Worm (Caenorhabditis elegans) whole organism, L1 larva: ENCODE data around the gene npax-1.

ENCODE experiments used
- C16A3.4 ChIP-seq: fragments of 150-350 bp; optimal IDR thresholded peaks from 2 replicates; lab custom pipeline; 2014; ENCODE audit warnings: missing biosample characterization, missing genetic modification characterization
- C34B4.2 ChIP-seq: sonication (generic microtip); optimal IDR thresholded peaks from 2 replicates; lab custom pipeline; 2017; ENCODE audit warnings: mild to moderate bottlenecking, missing genetic modification characterization, missing compliant biosample characterization
- F16B12.6 ChIP-seq: fragments of 150-350 bp; optimal IDR thresholded peaks from 2 replicates; lab custom pipeline; 2014; ENCODE audit warnings: missing biosample characterization, missing genetic modification characterization
- aha-1 ChIP-seq: fragments of 150-350 bp; optimal IDR thresholded peaks from 2 replicates; lab custom pipeline; 2014; ENCODE audit warnings: missing biosample characterization, missing genetic modification characterization
- ama-1 ChIP-seq: fragments of 150-350 bp; optimal IDR thresholded peaks from 2 replicates; lab custom pipeline; 2014
- blmp-1 ChIP-seq: fragments of 150-350 bp; optimal IDR thresholded peaks from 2 replicates; lab custom pipeline; 2014; ENCODE audit warnings: missing biosample characterization, missing genetic modification characterization
- ceh-8 ChIP-seq: fragments of 200-800 bp; sonication (Bioruptor generic); optimal IDR thresholded peaks from 2 replicates; lab custom pipeline; 2018; ENCODE audit warnings: mild to moderate bottlenecking, missing genetic modification characterization, moderate library complexity, missing compliant biosample characterization
- ceh-82 ChIP-seq, 3 experiments: fragments of 150-350 bp in 1 of 3; sonication (generic microtip) in 2 of 3; optimal IDR thresholded peaks; 2 replicates each; lab custom pipeline; 2014 to 2017; ENCODE audit warnings: missing biosample characterization in 3 of 3, missing genetic modification characterization in 3 of 3
- ceh-90 ChIP-seq: sonication (generic microtip); optimal IDR thresholded peaks from 2 replicates; lab custom pipeline; 2016; ENCODE audit warnings: missing genetic modification characterization, missing compliant biosample characterization
- ces-1 ChIP-seq: fragments of 150-350 bp; optimal IDR thresholded peaks from 2 replicates; lab custom pipeline; 2014; ENCODE audit warnings: missing biosample characterization, missing genetic modification reagents, missing genetic modification characterization
- dpl-1 ChIP-seq, 3 experiments: fragments of 150-350 bp in 2 of 3; sonication (generic microtip) in 1 of 3; optimal IDR thresholded peaks; 2 replicates each; lab custom pipeline; 2014 to 2017; ENCODE audit warnings: missing biosample characterization in 3 of 3, missing genetic modification characterization in 3 of 3, missing genetic modification reagents in 3 of 3
- dsc-1 ChIP-seq: sonication (generic microtip); optimal IDR thresholded peaks from 2 replicates; lab custom pipeline; 2016; ENCODE audit warnings: mild to moderate bottlenecking, missing genetic modification characterization, missing compliant biosample characterization
- efl-1 ChIP-seq, 4 experiments: fragments of 150-350 bp; optimal IDR thresholded peaks in 3 of 4; peaks in 1 of 4; 1 replicate in 1 of 4; 2 replicates in 3 of 4; lab custom pipeline; 2014; ENCODE audit warnings: missing biosample characterization in 2 of 4, missing genetic modification characterization in 2 of 4, missing genetic modification reagents in 2 of 4
- egl-27 ChIP-seq, 2 experiments: fragments of 150-350 bp in 1 of 2; sonication (generic microtip); optimal IDR thresholded peaks; 3 replicates each; lab custom pipeline; 2017 to 2018; ENCODE audit warnings: missing biosample characterization in 2 of 2, missing genetic modification characterization in 2 of 2, missing genetic modification reagents in 2 of 2
- elt-3 ChIP-seq, 6 experiments: fragments of 150-350 bp in 1 of 6; sonication (generic microtip); optimal IDR thresholded peaks; 2 replicates each; lab custom pipeline; 2017 to 2018; ENCODE audit warnings: missing biosample characterization in 6 of 6, missing genetic modification characterization in 6 of 6, inconsistent platforms in 1 of 6
- ets-5 ChIP-seq: fragments of 200-800 bp; sonication (Bioruptor generic); IDR thresholded peaks from 2 replicates; pipeline ENCODE4 v1.3.6; 2022; ENCODE audit warnings: missing genetic modification characterization, missing compliant biosample characterization
- grh-1 ChIP-seq: fragments of 200-800 bp; sonication (Bioruptor generic); IDR thresholded peaks from 2 replicates; pipeline ENCODE4 v1.3.6; 2022; ENCODE audit warnings: missing genetic modification reagents, missing genetic modification characterization, missing compliant biosample characterization
- jun-1 ChIP-seq: fragments of 150-350 bp; optimal IDR thresholded peaks from 2 replicates; lab custom pipeline; 2014; ENCODE audit warnings: missing biosample characterization, missing genetic modification reagents, missing genetic modification characterization
- lin-35 ChIP-seq, 2 experiments: fragments of 150-350 bp; optimal IDR thresholded peaks; 2 replicates each; lab custom pipeline; 2014; ENCODE audit warnings: missing biosample characterization in 2 of 2, missing genetic modification characterization in 2 of 2, missing genetic modification reagents in 2 of 2
- mab-9 ChIP-seq: fragments of 200-800 bp; sonication (Bioruptor generic); IDR thresholded peaks from 2 replicates; pipeline ENCODE4 v1.3.6; 2022; ENCODE audit warnings: missing genetic modification reagents, missing genetic modification characterization, missing compliant biosample characterization
- mef-2 ChIP-seq: fragments of 150-350 bp; optimal IDR thresholded peaks from 2 replicates; lab custom pipeline; 2014; ENCODE audit warnings: missing biosample characterization, missing genetic modification characterization
- nhr-11 ChIP-seq: fragments of 150-350 bp; optimal IDR thresholded peaks from 2 replicates; lab custom pipeline; 2014; ENCODE audit warnings: missing biosample characterization, missing genetic modification characterization
- nhr-12 ChIP-seq: sonication (generic microtip); optimal IDR thresholded peaks from 2 replicates; lab custom pipeline; 2017; ENCODE audit warnings: missing biosample characterization, missing genetic modification characterization
- nhr-28 ChIP-seq: fragments of 150-350 bp; optimal IDR thresholded peaks from 2 replicates; lab custom pipeline; 2014; ENCODE audit warnings: missing biosample characterization, missing genetic modification characterization
- nhr-47 ChIP-seq: sonication (generic microtip); optimal IDR thresholded peaks from 2 replicates; lab custom pipeline; 2016; ENCODE audit warnings: mild to moderate bottlenecking, missing genetic modification characterization, moderate library complexity, missing compliant biosample characterization
- nhr-76 ChIP-seq: sonication (generic microtip); optimal IDR thresholded peaks from 2 replicates; lab custom pipeline; 2017; ENCODE audit warnings: missing biosample characterization, missing genetic modification characterization
- nhr-84 ChIP-seq: sonication (generic microtip); optimal IDR thresholded peaks from 2 replicates; lab custom pipeline; 2017; ENCODE audit warnings: missing biosample characterization, missing genetic modification characterization
- nhr-85 ChIP-seq: sonication (generic microtip); peaks from one replicate; lab custom pipeline; 2016; ENCODE audit warnings: missing genetic modification characterization, inconsistent platforms, missing compliant biosample characterization
- pax-3 ChIP-seq: fragments of 200-800 bp; sonication (Bioruptor generic); optimal IDR thresholded peaks from 2 replicates; lab custom pipeline; 2018; ENCODE audit warnings: mild to moderate bottlenecking, missing genetic modification characterization, moderate library complexity, missing compliant biosample characterization
- rnt-1 ChIP-seq: sonication (generic microtip); optimal IDR thresholded peaks from 2 replicates; lab custom pipeline; 2016; ENCODE audit warnings: mild to moderate bottlenecking, missing genetic modification characterization, moderate library complexity, missing compliant biosample characterization
- skn-1 ChIP-seq: fragments of 150-350 bp; optimal IDR thresholded peaks from 2 replicates; lab custom pipeline; 2014; ENCODE audit warnings: missing biosample characterization, missing genetic modification characterization
- snpc-4 ChIP-seq: fragments of 150-350 bp; optimal IDR thresholded peaks from 2 replicates; lab custom pipeline; 2014; ENCODE audit warnings: missing biosample characterization, missing genetic modification characterization
- snu-23 ChIP-seq: sonication (generic microtip); optimal IDR thresholded peaks from 2 replicates; lab custom pipeline; 2016; ENCODE audit warnings: missing genetic modification characterization, missing compliant biosample characterization
- sptf-1 ChIP-seq: fragments of 150-350 bp; optimal IDR thresholded peaks from 2 replicates; lab custom pipeline; 2014; ENCODE audit warnings: missing biosample characterization, missing genetic modification characterization
- sup-37 ChIP-seq: fragments of 200-800 bp; sonication (Bioruptor generic); optimal IDR thresholded peaks from 2 replicates; lab custom pipeline; 2018; ENCODE audit warnings: mild to moderate bottlenecking, missing genetic modification characterization, missing compliant biosample characterization
- swsn-7 ChIP-seq: sonication (generic microtip); optimal IDR thresholded peaks from 2 replicates; lab custom pipeline; 2016; ENCODE audit warnings: missing genetic modification characterization, missing compliant biosample characterization
- tlp-1 ChIP-seq: fragments of 150-350 bp; optimal IDR thresholded peaks from 2 replicates; lab custom pipeline; 2014; ENCODE audit warnings: missing biosample characterization, missing genetic modification characterization
- unc-30 ChIP-seq: sonication (generic microtip); optimal IDR thresholded peaks from 2 replicates; lab custom pipeline; 2017; ENCODE audit warnings: missing biosample characterization, missing genetic modification characterization
- unc-62 ChIP-seq: fragments of 150-350 bp; optimal IDR thresholded peaks from 2 replicates; lab custom pipeline; 2014; ENCODE audit warnings: missing biosample characterization, missing genetic modification reagents, missing genetic modification characterization
- unc-86 ChIP-seq: sonication (generic microtip); optimal IDR thresholded peaks from 2 replicates; lab custom pipeline; 2016; ENCODE audit warnings: missing genetic modification characterization, missing compliant biosample characterization
- unc-98 ChIP-seq: fragments of 200-800 bp; sonication (Bioruptor generic); IDR thresholded peaks from 2 replicates; pipeline ENCODE4 v1.3.6; 2022; ENCODE audit warnings: missing genetic modification characterization, missing compliant biosample characterization
- vab-15 ChIP-seq: sonication (generic microtip); optimal IDR thresholded peaks from 2 replicates; lab custom pipeline; 2017; ENCODE audit warnings: missing genotype, mild to moderate bottlenecking, missing genetic modification characterization, missing compliant biosample characterization
- zag-1 ChIP-seq: fragments of 150-350 bp; optimal IDR thresholded peaks from 2 replicates; lab custom pipeline; 2014; ENCODE audit warnings: missing biosample characterization, missing genetic modification characterization
- zip-4 ChIP-seq: fragments of 200-800 bp; sonication (Bioruptor generic); optimal IDR thresholded peaks from 2 replicates; lab custom pipeline; 2018; ENCODE audit warnings: mild to moderate bottlenecking, missing genetic modification characterization, moderate library complexity, missing compliant biosample characterization
- ztf-11 ChIP-seq, 2 experiments: sonication (generic microtip); optimal IDR thresholded peaks; 2 replicates each; lab custom pipeline; 2016 to 2017; ENCODE audit warnings: missing genetic modification characterization in 2 of 2, missing biosample characterization in 1 of 2, missing compliant biosample characterization in 1 of 2
- ztf-4 ChIP-seq: fragments of 150-350 bp; optimal IDR thresholded peaks from 2 replicates; lab custom pipeline; 2014; ENCODE audit warnings: missing biosample characterization, missing genetic modification characterization

npax-1 gene

ce11 chrII:7331224-7331623 lies at the start of gene npax-1:
Gene npax-1, minus strand, starts transcription at chrII:7331324.
- TF ChIP-seq nhr-84 (tag; lab: Kevin White, UChicago) (no peak), sptf-1 (tag; lab: Kevin White, UChicago) (no peak), blmp-1 (tag; lab: Kevin White, UChicago) (no peak)
- TF ChIP-seq, all 84 proteins: peak for 0

ce11 chrII:7379021-7379420 lies 47.9 kb upstream of the npax-1 start, which contains the start of gene C07D10.6:
Gene C07D10.6, plus strand, starts transcription at chrII:7379321.
- no peak for TF ChIP-seq aha-1 (tag; lab: Kevin White, UChicago)
- no peak for TF ChIP-seq sptf-1 (tag; lab: Kevin White, UChicago)
- TF ChIP-seq nhr-85 (tag; lab: Kevin White, UChicago) = no peak
- TF ChIP-seq ztf-11 (tag; optimal IDR thresholded peaks at IDR 0.05; lab: Kevin White, UChicago) = no peak
- TF ChIP-seq ceh-82 (tag; optimal IDR thresholded peaks at IDR 0.05; lab: Kevin White, UChicago) = no peak
- TF ChIP-seq unc-62 (GFP tag; lab: Kevin White, UChicago) = no peak
- TF ChIP-seq snu-23 (GFP tag; lab: Kevin White, UChicago) = no peak
- no peak for TF ChIP-seq elt-3 (tag; optimal IDR thresholded peaks at IDR 0.05; lab: Kevin White, UChicago)
- TF ChIP-seq ces-1 (GFP tag; lab: Kevin White, UChicago) = no peak
- no peak for TF ChIP-seq nhr-84 (tag; lab: Kevin White, UChicago)

ce11 chrII:7374980-7375379 lies 43.9 kb upstream of the npax-1 start, which contains the start of gene F43E2.1:
Gene F43E2.1, plus strand, starts transcription at chrII:7375280.
- TF ChIP-seq efl-1 (optimal IDR thresholded peaks at IDR 0.05; lab: Kevin White, UChicago) = no peak
- peak in 1 of 2 experiments; percentile 79 for TF ChIP-seq efl-1 (GFP tag; optimal IDR thresholded peaks at IDR 0.05 in 1 of 2; lab: Kevin White, UChicago)
- TF ChIP-seq lin-35 (GFP tag; optimal IDR thresholded peaks at IDR 0.05; lab: Kevin White, UChicago) = no peak

ce11 chrII:7374143-7374542 lies 43.0 kb upstream of the npax-1 start, which contains the start of the genes mtch-1 and rpb-4:
Gene mtch-1, minus strand, starts transcription at chrII:7374166.
Gene rpb-4, plus strand, starts transcription at chrII:7374495.
- no peak for TF ChIP-seq jun-1
- no peak for TF ChIP-seq nhr-76 (tag; lab: Kevin White, UChicago)
- TF ChIP-seq ets-5 (GFP tag; lab: Robert Waterston, UW) = no peak
- no peak for TF ChIP-seq tlp-1 (tag; lab: Kevin White, UChicago)
- TF ChIP-seq ceh-90 (tag; lab: Kevin White, UChicago) = no peak
- peak; percentile 31 for TF ChIP-seq blmp-1 (tag; lab: Kevin White, UChicago)
- TF ChIP-seq unc-86 (tag; lab: Kevin White, UChicago) = no peak
- TF ChIP-seq mef-2 (tag; lab: Kevin White, UChicago) = no peak
- TF ChIP-seq dsc-1 (tag; lab: Kevin White, UChicago) = no peak
- TF ChIP-seq C34B4.2 (tag; lab: Kevin White, UChicago) = no peak
- TF ChIP-seq lin-35 (GFP tag; optimal IDR thresholded peaks at IDR 0.05; lab: Kevin White, UChicago) = peak in 1 of 2 experiments; percentile 25
- no peak for TF ChIP-seq ama-1 (lab: Kevin White, UChicago)
- no peak for TF ChIP-seq nhr-11 (tag; lab: Kevin White, UChicago)
- peak; percentile 4 for TF ChIP-seq snpc-4
- TF ChIP-seq pax-3 (tag; lab: Kevin White, UChicago) = no peak
- TF ChIP-seq ces-1 (GFP tag; lab: Kevin White, UChicago) = no peak
- no peak for TF ChIP-seq unc-30 (tag; lab: Kevin White, UChicago)
- no peak for TF ChIP-seq ztf-4 (tag; lab: Kevin White, UChicago)
- peak; percentile 10 for TF ChIP-seq nhr-47 (tag; lab: Kevin White, UChicago)
- peak in 2 of 3 experiments; percentile 41 to 50 for TF ChIP-seq dpl-1 (GFP tag; optimal IDR thresholded peaks at IDR 0.05; lab: Kevin White, UChicago)
- TF ChIP-seq grh-1 (GFP tag; lab: Robert Waterston, UW) = no peak
- no peak for TF ChIP-seq nhr-12 (tag; lab: Kevin White, UChicago)
- no peak for TF ChIP-seq vab-15 (tag; lab: Kevin White, UChicago)
- no peak for TF ChIP-seq unc-62 (GFP tag; lab: Kevin White, UChicago)
- no peak for TF ChIP-seq nhr-85 (tag; lab: Kevin White, UChicago)
- TF ChIP-seq C16A3.4 (tag; lab: Kevin White, UChicago) = peak; percentile 58
- no peak for TF ChIP-seq mab-9 (GFP tag; lab: Robert Waterston, UW)
- peak; percentile 1 for TF ChIP-seq swsn-7 (tag; lab: Kevin White, UChicago)
- peak; percentile 22 for TF ChIP-seq rnt-1
- TF ChIP-seq sup-37 (GFP tag; lab: Kevin White, UChicago) = no peak
- no peak for TF ChIP-seq unc-98 (GFP tag; lab: Robert Waterston, UW)
- peak; percentile 43 for TF ChIP-seq snu-23 (GFP tag; lab: Kevin White, UChicago)
- no peak for TF ChIP-seq ceh-8
- TF ChIP-seq zip-4 = no peak
- TF ChIP-seq skn-1 (tag; lab: Kevin White, UChicago) = peak; percentile 50
- TF ChIP-seq egl-27 (tag; optimal IDR thresholded peaks at IDR 0.05; lab: Kevin White, UChicago) = no peak
- no peak for TF ChIP-seq zag-1 (tag; lab: Kevin White, UChicago)
- TF ChIP-seq F16B12.6 (tag; lab: Kevin White, UChicago) = peak; percentile 23
- no peak for TF ChIP-seq nhr-28
- no peak for TF ChIP-seq sptf-1 (tag; lab: Kevin White, UChicago)
